Fruit fly (Drosophila melanogaster) whole organism, embryonic: ENCODE results near the gene Eig71Ek.

ENCODE experiments used
- CG10979 ChIP-seq: fragments of 200-800 bp; sonication (Bioruptor generic); optimal IDR thresholded peaks from 2 replicates; lab custom pipeline; 2018; ENCODE audit warnings: missing biosample characterization, mild to moderate bottlenecking, missing genetic modification characterization, moderate library complexity
- CG4360 ChIP-seq: fragments of 200-800 bp; sonication (Bioruptor generic); IDR thresholded peaks from 2 replicates; pipeline ENCODE4 v1.3.6; 2022; ENCODE audit warnings: missing biosample characterization, missing genetic modification characterization
- MESR4 ChIP-seq: fragments of 200-800 bp; sonication (Bioruptor generic); optimal IDR thresholded peaks from 2 replicates; lab custom pipeline; 2018; ENCODE audit warnings: missing biosample characterization, mild to moderate bottlenecking, missing genetic modification characterization, moderate library complexity
- Poxn ChIP-seq: fragments of 200-800 bp; sonication (Bioruptor generic); IDR thresholded peaks from 2 replicates; pipeline ENCODE4 v1.3.6; 2022; ENCODE audit warnings: missing biosample characterization, missing genetic modification characterization
- Stat92E ChIP-seq, 3 experiments: fragments of >200 bp in 2 of 3; fragments of 200-800 bp in 1 of 3; sonication (Bioruptor generic) in 1 of 3; optimal IDR thresholded peaks; 2 replicates each; lab custom pipeline; 2017 to 2019; ENCODE audit warnings: missing biosample characterization in 3 of 3, missing genetic modification characterization in 3 of 3, mild to moderate bottlenecking in 1 of 3, moderate library complexity in 1 of 3
- Tbp ChIP-seq: fragments of >200 bp; optimal IDR thresholded peaks from 2 replicates; lab custom pipeline; 2018; ENCODE audit warnings: missing biosample characterization, missing genetic modification characterization
- bsh ChIP-seq, 2 experiments: fragments of 200-800 bp; sonication (Bioruptor generic); optimal IDR thresholded peaks; 2 replicates each; lab custom pipeline; 2017 to 2018; ENCODE audit warnings: mild to moderate bottlenecking in 2 of 2, missing biosample characterization in 2 of 2, missing genetic modification characterization in 2 of 2, moderate library complexity in 1 of 2
- dpn ChIP-seq, 2 experiments: fragments of 200-800 bp; sonication (Bioruptor generic); optimal IDR thresholded peaks; 3 replicates each; lab custom pipeline; 2016; ENCODE audit warnings: missing biosample characterization in 2 of 2, missing genetic modification characterization in 2 of 2
- lmd ChIP-seq: fragments of 200-800 bp; sonication (Bioruptor generic); IDR thresholded peaks from 2 replicates; pipeline ENCODE4 v1.3.6; 2022; ENCODE audit warnings: missing biosample characterization, missing genetic modification characterization
- tap ChIP-seq: fragments of 200-800 bp; optimal IDR thresholded peaks from 3 replicates; lab custom pipeline; 2019; ENCODE audit warnings: missing biosample characterization, mild to moderate bottlenecking, missing genetic modification characterization, moderate library complexity
- usp ChIP-seq: fragments of >200 bp; optimal IDR thresholded peaks from 2 replicates; lab custom pipeline; 2017; ENCODE audit warnings: missing biosample characterization, missing genetic modification characterization

DNA sequence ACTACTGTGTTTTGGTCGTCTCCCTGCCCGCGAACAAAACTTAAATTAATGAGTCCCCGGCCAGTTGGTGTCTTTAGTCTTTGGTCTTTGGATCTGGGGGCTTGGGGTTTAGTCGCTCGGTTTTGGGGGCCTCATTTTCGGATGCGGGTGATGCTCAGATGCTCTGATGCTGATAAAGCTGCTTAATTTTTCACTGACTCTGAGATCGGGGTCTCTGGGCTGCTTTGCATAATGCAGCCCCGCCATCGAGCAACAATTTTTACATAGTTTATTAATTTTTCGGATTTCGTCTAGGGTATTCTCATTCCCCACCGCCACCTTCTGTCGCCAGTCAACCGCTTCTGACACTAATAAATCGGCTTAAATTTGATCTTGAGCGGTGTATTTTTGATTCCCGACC lies 41.1 kb downstream of the Eig71Ek start:
- TF ChIP-seq Poxn (GFP tag; lab: Robert Waterston, UW): no peak
- no peak for TF ChIP-seq MESR4 (GFP tag; lab: Kevin White, UChicago)
- TF ChIP-seq Tbp: no peak
- TF ChIP-seq CG10979 (tag; lab: Kevin White, UChicago): no peak
- no peak for TF ChIP-seq tap
- no peak for TF ChIP-seq CG4360 (GFP tag; lab: Robert Waterston, UW)
- TF ChIP-seq bsh (GFP tag; optimal IDR thresholded peaks at IDR 0.05; lab: Kevin White, UChicago): no peak
- TF ChIP-seq usp (GFP tag; lab: Kevin White, UChicago): no peak
- no peak for TF ChIP-seq lmd (GFP tag; lab: Robert Waterston, UW)
- TF ChIP-seq dpn (GFP tag; optimal IDR thresholded peaks at IDR 0.05; lab: Kevin White, UChicago): no peak
- TF ChIP-seq Stat92E (GFP tag; optimal IDR thresholded peaks at IDR 0.05; lab: Kevin White, UChicago): no peak
